Worm (Caenorhabditis elegans): ENCODE measurements around the gene ppt-1.

- TF ChIP-seq W03F9.2 (tag; optimal IDR thresholded peaks at IDR 0.05) = no peak
- TF ChIP-seq dao-5 (tag; optimal IDR thresholded peaks at IDR 0.05) = no peak
Measured at ce11 chrV:6659533-6659932, 33.4 kb upstream of the ppt-1 start.

Data from whole organism, L4/young adult.